Worm (Caenorhabditis elegans): ENCODE data around the gene Y67D8A.2.

Y67D8A.2 gene

DNA sequence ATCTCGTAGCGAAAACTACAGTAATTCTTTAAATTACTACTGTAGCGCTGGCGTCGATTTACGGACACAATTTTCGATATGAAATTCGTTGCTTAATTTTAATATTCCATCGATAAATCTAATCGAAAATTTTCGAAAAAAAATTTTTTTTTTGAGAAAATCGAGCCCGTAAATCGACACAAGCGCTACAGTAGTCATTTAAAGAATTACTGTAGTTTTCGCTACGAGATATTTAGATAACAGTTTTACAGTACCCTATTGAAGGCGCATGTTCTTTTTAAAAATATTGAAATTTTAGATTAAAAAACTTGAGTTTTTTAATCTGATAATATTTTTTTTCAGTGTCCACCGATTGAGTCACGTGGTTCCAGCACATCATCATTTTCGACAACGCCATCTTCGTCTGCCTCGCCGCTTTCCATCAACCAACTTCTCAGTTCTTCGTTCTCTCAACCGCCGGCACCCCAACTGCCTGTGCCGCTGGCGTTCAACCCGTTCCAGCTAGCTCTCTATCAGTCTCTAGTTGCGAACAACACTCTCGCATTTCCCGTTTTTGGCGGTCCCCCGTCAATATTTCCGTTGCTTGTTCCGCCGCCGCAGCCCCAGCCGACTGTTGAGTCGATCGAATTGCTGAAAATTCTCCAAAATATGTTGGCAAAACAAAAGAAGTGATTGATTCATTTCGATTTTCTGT lies 71.7 kb downstream of the Y67D8A.2 start:
- TF ChIP-seq ekl-4 (GFP tag; IDR thresholded peaks at IDR 0.05) (peak; percentile 40; the same call in 1 of the 2 replicates), lin-26 (GFP tag; IDR thresholded peaks at IDR 0.05) (0 out of 2 replicates have a peak, but pooled peaks have one; percentile 56), tbx-9 (tag; optimal IDR thresholded peaks at IDR 0.05; ENCODE audit: borderline replicate concordance) (no peak), ceh-27 (GFP tag; optimal IDR thresholded peaks at IDR 0.05) (no peak), T07F8.4 (tag; optimal IDR thresholded peaks at IDR 0.05) (no peak), madf-8 (GFP tag; conservative IDR thresholded peaks at IDR 0.05) (no peak), lsl-1 (GFP tag; optimal IDR thresholded peaks at IDR 0.05) (peak; percentile 86), zim-3 (tag; optimal IDR thresholded peaks at IDR 0.05) (no peak), nhr-80 (tag; optimal IDR thresholded peaks at IDR 0.05) (no peak), hmg-1.2 (GFP tag; IDR thresholded peaks at IDR 0.05) (no peak), F33H1.4 (GFP tag; IDR thresholded peaks at IDR 0.05) (peak; percentile 61), ceh-79 (tag; optimal IDR thresholded peaks at IDR 0.05) (no peak), ets-4 (GFP tag; optimal IDR thresholded peaks at IDR 0.05) (no peak), ztf-22 (GFP tag; optimal IDR thresholded peaks at IDR 0.05) (no peak), somi-1 (GFP tag; optimal IDR thresholded peaks at IDR 0.05) (no peak), ztf-6 (GFP tag; IDR thresholded peaks at IDR 0.05) (no peak), D2030.7 (GFP tag; IDR thresholded peaks at IDR 0.05) (no peak), B0261.1 (tag; optimal IDR thresholded peaks at IDR 0.05) (no peak), F57C9.4 (tag; optimal IDR thresholded peaks at IDR 0.05) (no peak), lin-54 (GFP tag; optimal IDR thresholded peaks at IDR 0.05) (no peak), tbp1 (GFP tag; optimal IDR thresholded peaks at IDR 0.05) (no peak), hlh-26 (GFP tag; conservative IDR thresholded peaks at IDR 0.05) (no peak), madf-6 (GFP tag; IDR thresholded peaks at IDR 0.05) (peak; percentile 50; the same call in 1 of the 2 replicates), lin-35 (GFP tag; optimal IDR thresholded peaks at IDR 0.05) (no peak), xnd-1 (tag; optimal IDR thresholded peaks at IDR 0.05) (peak; percentile 8), snpc-4 (GFP tag; optimal IDR thresholded peaks at IDR 0.05) (no peak), snpc-4 (tag; optimal IDR thresholded peaks at IDR 0.05) (no peak), sea-2 (GFP tag; IDR thresholded peaks at IDR 0.05) (no peak), zfh-2 (GFP tag; conservative IDR thresholded peaks at IDR 0.05) (peak; percentile 61; the same call in 1 of the 2 replicates), ztf-3 (GFP tag; optimal IDR thresholded peaks at IDR 0.05) (no peak), F52B5.7 (tag; optimal IDR thresholded peaks at IDR 0.05) (no peak)

DNA sequence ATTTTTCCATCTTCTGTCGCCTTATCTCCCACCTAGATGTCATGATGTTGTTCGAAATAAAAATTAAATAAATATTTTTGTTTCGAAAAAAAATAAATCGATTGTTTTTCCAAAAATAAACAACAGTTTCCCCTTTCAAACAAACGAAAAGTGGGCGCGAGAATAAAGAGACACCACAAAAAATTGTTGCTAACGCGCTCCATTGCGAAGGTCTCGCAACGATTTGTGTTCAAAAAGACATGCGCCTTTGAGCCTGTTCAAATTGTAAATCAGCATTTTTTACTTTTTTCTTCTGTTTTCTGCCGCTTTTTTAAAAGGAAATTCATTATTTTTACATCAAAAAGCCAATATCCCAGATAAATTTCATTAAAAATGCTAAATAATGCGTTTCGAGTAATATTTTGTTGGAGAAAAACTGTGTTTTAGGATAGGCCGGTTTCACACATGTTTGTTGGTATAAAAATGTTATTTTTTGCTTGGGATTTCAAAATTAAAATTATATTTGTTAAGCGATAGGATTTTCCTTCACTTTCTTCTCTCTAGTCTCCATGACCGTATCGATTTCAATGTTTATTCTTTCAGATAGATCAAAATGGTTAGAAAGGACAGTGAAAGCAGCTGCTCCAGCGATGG lies 72.4 kb downstream of the Y67D8A.2 start, which contains the start of gene W08E12.7:
W08E12.7 (plus strand) TSS at position 583 of the 633 bp plus-strand sequence.
- TF ChIP-seq lin-35 (GFP tag; optimal IDR thresholded peaks at IDR 0.05) (peak; percentile 36 to 93 (median 36)), pbrm-1 (GFP tag; IDR thresholded peaks at IDR 0.05) (peak; percentile 91), lir-1 (GFP tag; conservative IDR thresholded peaks at IDR 0.05) (peak; percentile 89), nhr-27 (tag; optimal IDR thresholded peaks at IDR 0.05) (no peak), unc-130 (GFP tag; optimal IDR thresholded peaks at IDR 0.05) (peak; percentile 91), bed-2 (GFP tag; IDR thresholded peaks at IDR 0.05) (0 out of 2 replicates have a peak, but pooled peaks have one; percentile 38), lsy-27 (tag; optimal IDR thresholded peaks at IDR 0.05; ENCODE audit: borderline replicate concordance, insufficient read depth) (no peak), nhr-90 (tag; optimal IDR thresholded peaks at IDR 0.05) (peak; percentile 52), T07F8.4 (tag; optimal IDR thresholded peaks at IDR 0.05) (peak; percentile 20), die-1 (tag; optimal IDR thresholded peaks at IDR 0.05) (peak; percentile 45), ceh-91 (GFP tag; IDR thresholded peaks at IDR 0.05) (peak; percentile 95), ztf-22 (GFP tag; optimal IDR thresholded peaks at IDR 0.05) (no peak), F39B2.1 (GFP tag; IDR thresholded peaks at IDR 0.05) (no peak), madf-8 (GFP tag; conservative IDR thresholded peaks at IDR 0.05) (peak; percentile 87), lin-40 (tag; optimal IDR thresholded peaks at IDR 0.05) (peak; percentile 87), cebp-1 (GFP tag; IDR thresholded peaks at IDR 0.05) (peak; percentile 28; the same call in 1 of the 2 replicates), cebp-1 (tag; optimal IDR thresholded peaks at IDR 0.05) (peak; percentile 85), D2030.7 (GFP tag; IDR thresholded peaks at IDR 0.05) (peak; percentile 94), ztf-18 (tag; optimal IDR thresholded peaks at IDR 0.05) (peak; percentile 82), him-1 (tag; optimal IDR thresholded peaks at IDR 0.05) (peak; percentile 30), repo-1 (tag; optimal IDR thresholded peaks at IDR 0.05) (no peak), F57C9.4 (tag; optimal IDR thresholded peaks at IDR 0.05) (no peak)

Data from whole organism, young adult.